Fruit fly (Drosophila melanogaster): Measurements from ENCODE around the gene CG43965.

Gene CG43965

DNA sequence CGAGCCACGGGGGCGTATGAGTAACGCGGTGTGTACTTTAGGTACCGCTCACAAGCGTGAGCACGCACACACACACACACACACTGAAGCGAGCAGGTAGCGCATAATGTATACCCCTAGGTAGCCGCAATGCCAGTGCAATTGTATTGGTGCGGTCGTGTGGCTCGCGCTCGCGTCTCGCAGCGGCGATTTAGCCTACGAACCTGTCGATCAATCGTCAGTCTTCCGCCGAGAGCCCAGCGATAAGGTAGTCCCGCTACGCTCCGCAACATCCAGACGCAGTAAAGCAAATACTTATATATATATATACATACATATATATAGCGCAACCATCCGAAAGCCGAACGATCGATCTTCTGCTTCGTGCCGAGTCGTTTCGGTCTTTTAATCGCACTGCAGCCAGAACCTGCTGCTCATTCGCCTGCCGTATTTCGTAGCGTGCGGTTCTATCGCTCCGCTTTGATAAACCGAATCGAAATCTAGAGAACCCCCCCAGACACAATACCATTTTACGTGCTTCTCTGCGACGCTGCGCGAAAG is 50.0 kb downstream of the CG43965 start, which contains the start of gene hry (continued):
- peak; percentile 98 for TF ChIP-seq sug (tag; optimal IDR thresholded peaks at IDR 0.05)
- TF ChIP-seq amos (GFP tag; IDR thresholded peaks at IDR 0.05; ENCODE audit: partially characterized antibody) = peak; percentile 58; the same call in 1 of the 2 replicates
- TF ChIP-seq CG12769 (tag; optimal IDR thresholded peaks at IDR 0.05) = peak; percentile 74
- TF ChIP-seq zen2 (GFP tag; IDR thresholded peaks at IDR 0.05; ENCODE audit: partially characterized antibody) = 0 out of 3 replicates have a peak, but pooled peaks have one; percentile 21
- TF ChIP-seq onecut (GFP tag; IDR thresholded peaks at IDR 0.05) = peak; percentile 53; the same call in 1 of the 2 replicates
- peak; percentile 49 for TF ChIP-seq CG33557 (GFP tag; optimal IDR thresholded peaks at IDR 0.05)
- no peak for TF ChIP-seq HLH54F (GFP tag; optimal IDR thresholded peaks at IDR 0.05)
- TF ChIP-seq rib (GFP tag; IDR thresholded peaks at IDR 0.05) = peak; percentile 64; the same call in 1 of the 2 replicates
- TF ChIP-seq CG34224 (GFP tag; IDR thresholded peaks at IDR 0.05; ENCODE audit: partially characterized antibody) = peak; percentile 28; the same call in 1 of the 3 replicates
- TF ChIP-seq ci (GFP tag; IDR thresholded peaks at IDR 0.05) = peak; percentile 80; the same call in 2 of the 3 replicates
- no peak for TF ChIP-seq CG43689 (GFP tag; IDR thresholded peaks at IDR 0.05)
- peak; percentile 24 for TF ChIP-seq bcd (GFP tag; optimal IDR thresholded peaks at IDR 0.05)
- no peak for TF ChIP-seq Sox100B (GFP tag; optimal IDR thresholded peaks at IDR 0.05)
- no peak for TF ChIP-seq ssp (GFP tag; IDR thresholded peaks at IDR 0.05)
- peak; percentile 29 for TF ChIP-seq exex (tag; optimal IDR thresholded peaks at IDR 0.05)
- TF ChIP-seq seq (GFP tag; IDR thresholded peaks at IDR 0.05) = peak; percentile 8; the same call in 1 of the 2 replicates
- TF ChIP-seq nau (GFP tag; optimal IDR thresholded peaks at IDR 0.05) = peak; percentile 64
- no peak for TF ChIP-seq ATbp (GFP tag; optimal IDR thresholded peaks at IDR 0.05)
- peak; percentile 62; the same call in 1 of the 2 replicates for TF ChIP-seq CG14014 (GFP tag; IDR thresholded peaks at IDR 0.05)
- TF ChIP-seq jumu (GFP tag; optimal IDR thresholded peaks at IDR 0.05) = no peak
- peak; percentile 38 for TF ChIP-seq CG11504 (tag; optimal IDR thresholded peaks at IDR 0.05)
- peak; percentile 86 for TF ChIP-seq Adf1 (GFP tag; IDR thresholded peaks at IDR 0.05)
- TF ChIP-seq dati (GFP tag; IDR thresholded peaks at IDR 0.05) = no peak
- TF ChIP-seq CG10565 (GFP tag; optimal IDR thresholded peaks at IDR 0.05) = no peak
- TF ChIP-seq CG9437 (GFP tag; optimal IDR thresholded peaks at IDR 0.05) = no peak
- TF ChIP-seq lmd (GFP tag; IDR thresholded peaks at IDR 0.05) = no peak
- TF ChIP-seq tgo (GFP tag; IDR thresholded peaks at IDR 0.05) = no peak
- TF ChIP-seq nerfin-2 (GFP tag; IDR thresholded peaks at IDR 0.05; ENCODE audit: partially characterized antibody) = no peak
- peak; percentile 86 for TF ChIP-seq Nf-YC (tag; optimal IDR thresholded peaks at IDR 0.05)
- no peak for TF ChIP-seq CG8944 (GFP tag; optimal IDR thresholded peaks at IDR 0.05)
- TF ChIP-seq Elba2 (GFP tag; optimal IDR thresholded peaks at IDR 0.05) = no peak
- peak; percentile 40 for TF ChIP-seq CG10267 (tag; optimal IDR thresholded peaks at IDR 0.05)
- no peak for TF ChIP-seq pum (GFP tag; optimal IDR thresholded peaks at IDR 0.05)
- no peak for TF ChIP-seq disco-r (GFP tag; optimal IDR thresholded peaks at IDR 0.05)
- no peak for TF ChIP-seq CG17802 (tag; optimal IDR thresholded peaks at IDR 0.05)
- TF ChIP-seq CG33213 (GFP tag; optimal IDR thresholded peaks at IDR 0.05) = no peak
- peak; percentile 75; the same call in 1 of the 2 replicates for TF ChIP-seq Awh (GFP tag; IDR thresholded peaks at IDR 0.05)
- no peak for TF ChIP-seq jigr1 (GFP tag; IDR thresholded peaks at IDR 0.05)
- no peak for TF ChIP-seq br (optimal IDR thresholded peaks at IDR 0.05)
- TF ChIP-seq sc (optimal IDR thresholded peaks at IDR 0.05) = no peak
- TF ChIP-seq sc (GFP tag; optimal IDR thresholded peaks at IDR 0.05) = peak; percentile 10
- no peak for TF ChIP-seq pho (GFP tag; optimal IDR thresholded peaks at IDR 0.05)
- TF ChIP-seq Xrp1 (GFP tag; IDR thresholded peaks at IDR 0.05) = peak; percentile 39; the same call in 1 of the 2 replicates
- peak; percentile 29 for TF ChIP-seq CG3407 (GFP tag; optimal IDR thresholded peaks at IDR 0.05)
- peak; percentile 40; the same call in 1 of the 2 replicates for TF ChIP-seq CG32767 (GFP tag; IDR thresholded peaks at IDR 0.05)
- TF ChIP-seq ttk (GFP tag; IDR thresholded peaks at IDR 0.05) = no peak; the same call in 1 of the 2 replicates
- peak; percentile 27 for TF ChIP-seq vfl (GFP tag; optimal IDR thresholded peaks at IDR 0.05)
- TF ChIP-seq CG4360 (GFP tag; IDR thresholded peaks at IDR 0.05) = peak; percentile 15; the same call in 1 of the 2 replicates
- TF ChIP-seq ac (GFP tag; optimal IDR thresholded peaks at IDR 0.05) = peak; percentile 45
- TF ChIP-seq CG42726 (GFP tag; IDR thresholded peaks at IDR 0.05; ENCODE audit: partially characterized antibody) = peak; percentile 67; the same call in 1 of the 2 replicates
- TF ChIP-seq sens-2 (GFP tag; IDR thresholded peaks at IDR 0.05) = no peak
